Worm (Caenorhabditis elegans): ENCODE data around the gene srp-7.

The srp-7 gene

DNA sequence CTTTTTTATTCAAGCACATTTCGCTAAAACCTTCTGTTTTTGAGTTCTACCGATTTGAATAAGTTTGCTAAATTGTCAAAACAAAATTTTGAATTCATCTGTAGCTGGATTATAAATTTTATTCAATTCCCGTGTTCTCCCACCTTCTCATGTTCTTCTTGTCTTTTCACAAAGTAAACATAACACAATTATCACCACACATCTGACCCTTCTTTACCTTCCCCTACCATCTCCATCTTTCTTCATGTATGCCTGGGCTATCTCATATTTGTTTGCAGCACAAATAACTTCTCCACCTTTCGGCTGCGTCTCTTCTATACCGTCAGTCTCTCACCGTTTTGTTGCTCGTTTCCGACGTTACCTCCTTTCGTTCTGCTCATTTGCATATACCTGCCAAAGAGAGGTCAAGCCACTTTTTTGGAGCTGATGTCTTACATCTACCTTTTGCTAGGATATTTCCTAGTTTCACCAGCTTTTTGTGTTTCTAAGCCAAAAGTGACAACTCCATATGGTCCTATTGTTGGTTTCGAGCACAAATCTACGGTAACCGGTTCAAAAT is 24.2 kb downstream of the srp-7 start, which contains the start of gene cest-17:
Gene cest-17, plus strand, starts transcription at position 248 of the 559 bp plus-strand sequence.
- TF ChIP-seq tbx-11 (GFP tag; IDR thresholded peaks at IDR 0.05) (no peak), tra-4 (tag; optimal IDR thresholded peaks at IDR 0.05) (no peak), hmbx-1 (tag; optimal IDR thresholded peaks at IDR 0.05) (no peak), ets-7 (tag; optimal IDR thresholded peaks at IDR 0.05) (no peak), aly-1 (tag; optimal IDR thresholded peaks at IDR 0.05) (no peak), tbx-37 (GFP tag; conservative IDR thresholded peaks at IDR 0.05) (no peak), ceh-36 (tag; optimal IDR thresholded peaks at IDR 0.05) (no peak), flt-1 (GFP tag; IDR thresholded peaks at IDR 0.05) (no peak), B0310.2 (tag; optimal IDR thresholded peaks at IDR 0.05) (no peak), scrt-1 (GFP tag; IDR thresholded peaks at IDR 0.05) (no peak), sea-1 (GFP tag; conservative IDR thresholded peaks at IDR 0.05) (no peak), F13C5.2 (tag; optimal IDR thresholded peaks at IDR 0.05) (no peak), ceh-13 (GFP tag; optimal IDR thresholded peaks at IDR 0.05) (no peak), hmg-4 (GFP tag; optimal IDR thresholded peaks at IDR 0.05) (no peak), ama-1 (optimal IDR thresholded peaks at IDR 0.05) (no peak), hnd-1 (tag; optimal IDR thresholded peaks at IDR 0.05) (no peak), pes-1 (GFP tag; IDR thresholded peaks at IDR 0.05) (no peak)

DNA sequence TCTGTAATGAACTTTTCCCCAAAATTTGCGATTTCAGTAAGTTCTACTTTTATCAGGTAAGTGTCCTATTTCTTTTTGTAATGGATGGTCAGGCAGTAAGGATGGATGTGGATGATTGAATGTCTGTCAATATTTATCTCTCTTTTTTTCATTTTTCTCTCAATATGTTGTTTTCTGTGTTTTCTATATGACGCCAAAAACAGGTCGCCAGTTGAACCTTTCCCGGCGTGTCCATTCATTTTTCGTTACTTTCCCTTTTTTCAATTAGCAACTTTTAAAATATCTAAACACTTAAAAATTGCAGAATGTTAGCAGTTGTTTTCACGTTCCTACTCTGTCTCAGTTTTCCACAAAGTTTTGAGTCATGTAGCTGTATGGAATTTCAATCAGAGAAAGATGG is 28.0 kb downstream of the srp-7 start, which contains the start of gene timp-1:
Gene timp-1, plus strand, starts transcription at position 305 of the 400 bp plus-strand sequence.
- TF ChIP-seq ets-7 (tag; optimal IDR thresholded peaks at IDR 0.05) (no peak), ceh-36 (tag; optimal IDR thresholded peaks at IDR 0.05) (no peak), hmbx-1 (tag; optimal IDR thresholded peaks at IDR 0.05) (no peak), ama-1 (optimal IDR thresholded peaks at IDR 0.05) (no peak), pes-1 (GFP tag; IDR thresholded peaks at IDR 0.05) (no peak), ceh-13 (GFP tag; optimal IDR thresholded peaks at IDR 0.05) (no peak), aly-1 (tag; optimal IDR thresholded peaks at IDR 0.05) (no peak), F13C5.2 (tag; optimal IDR thresholded peaks at IDR 0.05) (no peak), flt-1 (GFP tag; IDR thresholded peaks at IDR 0.05) (no peak), sea-1 (GFP tag; conservative IDR thresholded peaks at IDR 0.05) (no peak), tra-4 (tag; optimal IDR thresholded peaks at IDR 0.05) (no peak), hmg-4 (GFP tag; optimal IDR thresholded peaks at IDR 0.05) (no peak)

DNA sequence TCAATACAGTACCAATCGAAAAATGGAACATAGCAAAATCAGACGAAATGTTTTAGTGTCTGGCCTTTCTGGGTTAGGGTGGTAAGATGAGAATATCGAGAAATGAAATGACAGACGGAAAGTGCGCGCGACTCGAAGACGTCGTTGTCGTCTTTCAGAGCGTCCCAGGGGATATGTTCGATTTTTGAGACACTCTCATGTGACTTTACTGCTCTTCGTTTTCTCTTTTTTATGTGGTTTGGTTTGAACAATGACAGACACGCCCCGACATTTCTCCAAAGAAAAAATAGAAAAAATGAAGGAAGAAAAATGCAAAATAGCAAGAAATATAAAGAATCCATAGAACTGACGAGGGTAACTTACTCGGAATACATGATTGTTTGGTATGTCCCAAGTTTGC is 31.6 kb downstream of the srp-7 start:
- TF ChIP-seq tbx-37 (GFP tag; conservative IDR thresholded peaks at IDR 0.05) (no peak), B0310.2 (tag; optimal IDR thresholded peaks at IDR 0.05) (no peak), sea-1 (GFP tag; conservative IDR thresholded peaks at IDR 0.05) (no peak), hmbx-1 (tag; optimal IDR thresholded peaks at IDR 0.05) (no peak), F13C5.2 (tag; optimal IDR thresholded peaks at IDR 0.05) (no peak), ama-1 (optimal IDR thresholded peaks at IDR 0.05) (no peak), aly-1 (tag; optimal IDR thresholded peaks at IDR 0.05) (no peak), ets-7 (tag; optimal IDR thresholded peaks at IDR 0.05) (no peak), tbx-11 (GFP tag; IDR thresholded peaks at IDR 0.05) (no peak), hnd-1 (tag; optimal IDR thresholded peaks at IDR 0.05) (no peak), hmg-4 (GFP tag; optimal IDR thresholded peaks at IDR 0.05) (no peak), tra-4 (tag; optimal IDR thresholded peaks at IDR 0.05) (no peak), flt-1 (GFP tag; IDR thresholded peaks at IDR 0.05) (no peak), scrt-1 (GFP tag; IDR thresholded peaks at IDR 0.05) (no peak), ceh-36 (tag; optimal IDR thresholded peaks at IDR 0.05) (no peak), pes-1 (GFP tag; IDR thresholded peaks at IDR 0.05) (no peak), ceh-13 (GFP tag; optimal IDR thresholded peaks at IDR 0.05) (no peak)

DNA sequence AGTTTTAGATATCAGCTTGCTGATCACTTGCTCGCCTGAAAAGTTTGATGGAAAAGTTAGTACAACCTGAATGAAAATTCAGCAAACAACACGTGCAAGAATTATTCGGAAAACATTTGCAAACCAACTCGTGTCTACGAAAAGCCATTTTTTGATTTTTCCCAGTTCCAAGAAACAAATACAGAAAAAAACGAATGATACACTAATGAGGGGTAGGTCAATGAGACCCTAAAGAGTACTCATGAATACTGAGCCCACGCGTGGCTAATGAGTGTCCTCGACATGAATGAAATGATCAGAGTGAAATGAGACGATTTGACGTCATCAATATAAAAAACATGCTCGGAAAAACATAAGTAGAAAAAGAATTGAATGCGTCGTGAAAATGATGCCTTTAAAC is 33.1 kb downstream of the srp-7 start:
- no peak for TF ChIP-seq scrt-1 (GFP tag; IDR thresholded peaks at IDR 0.05)
- TF ChIP-seq hmg-4 (GFP tag; optimal IDR thresholded peaks at IDR 0.05), result no peak
- TF ChIP-seq tbx-11 (GFP tag; IDR thresholded peaks at IDR 0.05), result no peak
- no peak for TF ChIP-seq flt-1 (GFP tag; IDR thresholded peaks at IDR 0.05)
- no peak for TF ChIP-seq aly-1 (tag; optimal IDR thresholded peaks at IDR 0.05)

DNA sequence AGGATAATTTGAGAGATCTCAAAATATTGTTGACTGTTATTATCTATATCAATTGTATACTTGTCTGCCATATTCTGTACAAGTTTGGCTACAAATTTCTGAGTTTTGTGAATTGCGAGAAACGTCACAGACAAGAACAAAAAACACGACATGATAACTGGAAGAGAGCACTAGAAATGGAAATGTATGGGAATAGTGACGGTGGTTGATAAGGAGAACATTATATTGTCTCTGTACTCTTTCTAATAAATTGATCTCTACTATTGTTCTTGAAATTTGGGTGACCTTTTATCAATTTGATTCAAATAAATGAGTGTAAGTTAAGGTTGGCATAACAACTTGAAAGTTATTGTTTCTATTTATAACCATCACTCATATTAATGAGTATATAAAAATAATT is 33.9 kb downstream of the srp-7 start:
- TF ChIP-seq ceh-13 (GFP tag; optimal IDR thresholded peaks at IDR 0.05) (no peak), tbx-37 (GFP tag; conservative IDR thresholded peaks at IDR 0.05) (no peak), ama-1 (optimal IDR thresholded peaks at IDR 0.05) (no peak), sea-1 (GFP tag; conservative IDR thresholded peaks at IDR 0.05) (no peak), hmbx-1 (tag; optimal IDR thresholded peaks at IDR 0.05) (no peak), F13C5.2 (tag; optimal IDR thresholded peaks at IDR 0.05) (no peak), ceh-36 (tag; optimal IDR thresholded peaks at IDR 0.05) (no peak), ets-7 (tag; optimal IDR thresholded peaks at IDR 0.05) (no peak), pes-1 (GFP tag; IDR thresholded peaks at IDR 0.05) (no peak), B0310.2 (tag; optimal IDR thresholded peaks at IDR 0.05) (no peak), tbx-11 (GFP tag; IDR thresholded peaks at IDR 0.05) (no peak), hmg-4 (GFP tag; optimal IDR thresholded peaks at IDR 0.05) (no peak)

DNA sequence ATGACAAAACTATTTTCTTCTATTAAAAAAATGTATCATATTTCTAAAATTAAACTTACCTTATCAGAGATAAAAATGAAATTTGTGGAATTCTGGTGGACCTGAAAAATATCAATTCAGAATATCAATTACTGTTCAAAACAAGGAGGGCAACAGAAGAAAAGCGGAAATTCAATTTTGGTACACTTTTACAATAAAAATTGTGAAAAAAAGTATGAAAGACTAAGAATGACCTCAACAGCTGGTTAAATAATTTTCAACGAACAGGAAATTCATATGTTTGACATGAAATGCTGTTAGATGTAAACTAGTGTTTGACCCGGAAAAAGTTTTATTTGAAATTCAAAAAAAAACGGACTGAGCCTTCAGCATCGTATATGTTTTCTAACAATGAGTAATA is 34.9 kb downstream of the srp-7 start, which contains the start of gene K07C11.7:
Gene K07C11.7, minus strand, starts transcription at position 101 of the 400 bp plus-strand sequence.
- TF ChIP-seq tra-4 (tag; optimal IDR thresholded peaks at IDR 0.05), result no peak

DNA sequence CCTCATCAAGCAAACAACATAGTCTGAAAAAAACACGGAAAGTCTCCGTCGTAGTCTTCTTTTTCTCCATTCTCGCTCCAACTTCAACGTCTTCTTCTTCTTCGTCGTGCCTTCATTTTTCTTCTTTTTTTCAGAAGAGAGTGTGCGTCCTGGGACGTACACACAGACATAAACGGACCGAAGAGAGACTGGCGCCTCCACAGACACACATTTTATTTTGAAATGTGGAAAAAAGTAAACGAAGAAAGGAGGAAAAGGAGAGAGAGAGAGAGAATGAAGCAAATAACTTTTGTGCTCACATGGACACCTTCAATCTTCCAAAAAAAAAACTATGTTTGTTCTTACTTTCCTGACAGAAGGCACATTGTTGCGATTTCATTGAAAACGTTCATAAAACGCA is 36.2 kb downstream of the srp-7 start:
- TF ChIP-seq flt-1 (GFP tag; IDR thresholded peaks at IDR 0.05), result no peak
- TF ChIP-seq ceh-13 (GFP tag; optimal IDR thresholded peaks at IDR 0.05), result no peak
- TF ChIP-seq ceh-36 (tag; optimal IDR thresholded peaks at IDR 0.05), result no peak
- no peak for TF ChIP-seq B0310.2 (tag; optimal IDR thresholded peaks at IDR 0.05)
- TF ChIP-seq F13C5.2 (tag; optimal IDR thresholded peaks at IDR 0.05), result no peak
- TF ChIP-seq pes-1 (GFP tag; IDR thresholded peaks at IDR 0.05), result no peak
- TF ChIP-seq ama-1 (optimal IDR thresholded peaks at IDR 0.05), result no peak
- TF ChIP-seq hmg-4 (GFP tag; optimal IDR thresholded peaks at IDR 0.05), result no peak
- TF ChIP-seq sea-1 (GFP tag; conservative IDR thresholded peaks at IDR 0.05), result no peak

DNA sequence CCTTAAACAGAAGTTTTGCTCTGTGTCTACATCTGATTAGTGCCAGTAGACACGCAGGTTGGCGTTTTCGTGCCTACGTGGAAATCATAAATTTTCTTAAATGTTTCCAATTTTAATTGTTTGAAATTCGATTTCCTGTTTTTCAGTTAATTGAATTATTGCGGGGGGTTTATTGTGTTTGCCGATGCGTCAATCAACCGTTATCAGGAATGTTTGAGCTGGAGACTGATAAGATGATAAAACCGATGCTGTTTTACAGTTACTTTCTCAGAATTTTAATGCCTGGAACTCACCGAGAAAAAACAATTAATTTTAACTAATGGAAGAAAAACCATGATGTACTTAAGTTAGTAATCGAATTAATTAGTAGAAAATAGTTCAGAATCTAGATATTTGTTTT is 38.2 kb downstream of the srp-7 start:
- TF ChIP-seq hmbx-1 (tag; optimal IDR thresholded peaks at IDR 0.05) (no peak), sea-1 (GFP tag; conservative IDR thresholded peaks at IDR 0.05) (no peak), ceh-13 (GFP tag; optimal IDR thresholded peaks at IDR 0.05) (no peak), ceh-36 (tag; optimal IDR thresholded peaks at IDR 0.05) (no peak), tbx-11 (GFP tag; IDR thresholded peaks at IDR 0.05) (no peak), hmg-4 (GFP tag; optimal IDR thresholded peaks at IDR 0.05) (no peak), tbx-37 (GFP tag; conservative IDR thresholded peaks at IDR 0.05) (no peak), pes-1 (GFP tag; IDR thresholded peaks at IDR 0.05) (no peak)

All from whole organism, early embryonic.